Worm (Caenorhabditis elegans): ENCODE results near the gene algn-2.

Gene algn-2

ce11 chrII:5377467-5378238, 2.6 kb downstream of the algn-2 start, which contains the start of gene prdx-2 (continued):
- TF ChIP-seq spr-3 (GFP tag; optimal IDR thresholded peaks at IDR 0.05) = no peak
- TF ChIP-seq hlh-30 (tag; optimal IDR thresholded peaks at IDR 0.05; ENCODE audit: insufficient read depth) = no peak

- TF ChIP-seq set-16 (GFP tag; IDR thresholded peaks at IDR 0.05) = no peak
- peak in 1 of 2 experiments; percentile 49 for TF ChIP-seq unc-62 (GFP tag; optimal IDR thresholded peaks at IDR 0.05 in 1 of 2)
- no peak for TF ChIP-seq unc-62 (tag; optimal IDR thresholded peaks at IDR 0.05)
- peak; percentile 44 for TF ChIP-seq nhr-28 (tag; optimal IDR thresholded peaks at IDR 0.05)
- no peak for TF ChIP-seq ZK337.2 (GFP tag; IDR thresholded peaks at IDR 0.05)
- no peak for TF ChIP-seq duxl-1 (tag; optimal IDR thresholded peaks at IDR 0.05; ENCODE audit: poor library complexity)
- no peak for TF ChIP-seq snpc-1.2 (GFP tag; IDR thresholded peaks at IDR 0.05)
- no peak for TF ChIP-seq mxl-2 (GFP tag; conservative IDR thresholded peaks at IDR 0.05)
- no peak for TF ChIP-seq lin-13 (GFP tag; optimal IDR thresholded peaks at IDR 0.05)
- no peak for TF ChIP-seq nhr-41 (GFP tag; IDR thresholded peaks at IDR 0.05)
- no peak for TF ChIP-seq Y48G9A.11 (GFP tag; IDR thresholded peaks at IDR 0.05)
- no peak for TF ChIP-seq nhr-10 (tag; optimal IDR thresholded peaks at IDR 0.05)
- TF ChIP-seq lsy-2 (tag; optimal IDR thresholded peaks at IDR 0.05) = peak in 1 of 2 experiments; percentile 11
- no peak for TF ChIP-seq F26F4.8 (GFP tag; conservative IDR thresholded peaks at IDR 0.05)
- TF ChIP-seq F49E8.2 (tag; optimal IDR thresholded peaks at IDR 0.05; ENCODE audit: borderline replicate concordance) = no peak
- TF ChIP-seq lin-29 (GFP tag; IDR thresholded peaks at IDR 0.05) = no peak
- TF ChIP-seq attf-4 (tag; optimal IDR thresholded peaks at IDR 0.05) = no peak
- TF ChIP-seq dmd-9 (GFP tag; IDR thresholded peaks at IDR 0.05) = no peak
- no peak for TF ChIP-seq cey-2 (tag; optimal IDR thresholded peaks at IDR 0.05; ENCODE audit: borderline replicate concordance, insufficient read depth)
- TF ChIP-seq hlh-11 (tag; optimal IDR thresholded peaks at IDR 0.05) = peak; percentile 1
- no peak for TF ChIP-seq Y105C5A.15 (GFP tag; IDR thresholded peaks at IDR 0.05)
- TF ChIP-seq mes-2 (tag; optimal IDR thresholded peaks at IDR 0.05; ENCODE audit: poor library complexity, severe bottlenecking) = no peak
- no peak for TF ChIP-seq ctbp-1 (GFP tag; IDR thresholded peaks at IDR 0.05)
- peak; percentile 50 for TF ChIP-seq hlh-30 (tag; optimal IDR thresholded peaks at IDR 0.05; ENCODE audit: insufficient read depth)
- TF ChIP-seq D1046.2 (GFP tag; IDR thresholded peaks at IDR 0.05) = no peak
- TF ChIP-seq madf-9 (GFP tag; conservative IDR thresholded peaks at IDR 0.05) = no peak
Observed at ce11 chrII:5378239-5378521, 3.1 kb downstream of the algn-2 start.

- TF ChIP-seq ztf-7 (tag; optimal IDR thresholded peaks at IDR 0.05) = no peak
- no peak for TF ChIP-seq ceh-62 (tag; optimal IDR thresholded peaks at IDR 0.05)
- TF ChIP-seq mes-2 (tag; optimal IDR thresholded peaks at IDR 0.05; ENCODE audit: poor library complexity, severe bottlenecking) = peak; percentile 67
- peak; percentile 70 for TF ChIP-seq ama-1 (optimal IDR thresholded peaks at IDR 0.05)
- TF ChIP-seq mxl-3 (GFP tag; optimal IDR thresholded peaks at IDR 0.05) = peak; percentile 86
- peak; percentile 85 for TF ChIP-seq dve-1 (tag; optimal IDR thresholded peaks at IDR 0.05; ENCODE audit: insufficient read depth)
- peak; percentile 36; the same call in 1 of the 2 replicates for TF ChIP-seq nhr-42 (GFP tag; IDR thresholded peaks at IDR 0.05)
- TF ChIP-seq mep-1 (tag; optimal IDR thresholded peaks at IDR 0.05) = peak; percentile 86
- TF ChIP-seq dmd-6 (GFP tag; IDR thresholded peaks at IDR 0.05) = peak; percentile 52
- no peak for TF ChIP-seq zip-2 (tag; optimal IDR thresholded peaks at IDR 0.05)
- peak; percentile 77 for TF ChIP-seq gei-8 (GFP tag; optimal IDR thresholded peaks at IDR 0.05)
- peak; percentile 35; the same call in 1 of the 2 replicates for TF ChIP-seq madf-9 (GFP tag; conservative IDR thresholded peaks at IDR 0.05)
- TF ChIP-seq nhr-111 (GFP tag; optimal IDR thresholded peaks at IDR 0.05) = no peak
- 0 out of 2 replicates have a peak, but pooled peaks have one; percentile 14 for TF ChIP-seq php-3 (GFP tag; IDR thresholded peaks at IDR 0.05)
- peak; percentile 87 for TF ChIP-seq nhr-41 (GFP tag; IDR thresholded peaks at IDR 0.05)
- TF ChIP-seq nhr-25 (tag; optimal IDR thresholded peaks at IDR 0.05; ENCODE audit: borderline replicate concordance, insufficient read depth) = peak; percentile 95
- TF ChIP-seq hmg-1.1 (GFP tag; IDR thresholded peaks at IDR 0.05) = peak; percentile 52; the same call in 1 of the 2 replicates
- TF ChIP-seq rbr-2 (tag; optimal IDR thresholded peaks at IDR 0.05) = peak; percentile 46
- peak; percentile 59 for TF ChIP-seq nhr-102 (tag; optimal IDR thresholded peaks at IDR 0.05)
- TF ChIP-seq T26A8.4 (GFP tag; IDR thresholded peaks at IDR 0.05) = peak; percentile 78
- peak; percentile 89 for TF ChIP-seq nhr-77 (tag; optimal IDR thresholded peaks at IDR 0.05)
- no peak for TF ChIP-seq ctbp-1 (GFP tag; IDR thresholded peaks at IDR 0.05)
- TF ChIP-seq ceh-32 (tag; optimal IDR thresholded peaks at IDR 0.05; ENCODE audit: poor library complexity) = no peak
- TF ChIP-seq hlh-30 (tag; optimal IDR thresholded peaks at IDR 0.05; ENCODE audit: insufficient read depth) = peak; percentile 83
Observed at ce11 chrII:5379614-5380077, 4.6 kb downstream of the algn-2 start, which contains the start of gene pkc-3. TSS of gene pkc-3 (plus strand) at chrII:5380027.
